Worm (Caenorhabditis elegans) whole organism, L4 larva: ENCODE results near the gene srh-34.

ENCODE experiments used
- D1046.2 ChIP-seq: fragments of 200-800 bp; sonication (Bioruptor generic); IDR thresholded peaks from 2 replicates; pipeline ENCODE4 v1.3.6; 2022; ENCODE audit warnings: missing genetic modification characterization, missing compliant biosample characterization
- F26F4.8 ChIP-seq: fragments of 200-800 bp; sonication (Bioruptor generic); conservative IDR thresholded peaks from 2 replicates; pipeline ENCODE4 v1.3.6; 2022; ENCODE audit warnings: missing genetic modification characterization, missing compliant biosample characterization
- R02D3.7 ChIP-seq: fragments of 150-350 bp; sonication (generic microtip); optimal IDR thresholded peaks from 3 replicates; lab custom pipeline; 2014; ENCODE audit warnings: missing biosample characterization, missing genetic modification characterization
- T26A8.4 ChIP-seq: fragments of 200-800 bp; sonication (Bioruptor generic); IDR thresholded peaks from 2 replicates; pipeline ENCODE4 v1.3.6; 2022; ENCODE audit warnings: missing genetic modification characterization, missing compliant biosample characterization
- Y5F2A.4 ChIP-seq: fragments of 200-800 bp; sonication (Bioruptor generic); optimal IDR thresholded peaks from 2 replicates; lab custom pipeline; 2018; ENCODE audit warnings: mild to moderate bottlenecking, missing genetic modification characterization, missing compliant biosample characterization
- ZK337.2 ChIP-seq: fragments of 200-800 bp; sonication (Bioruptor generic); IDR thresholded peaks from 2 replicates; pipeline ENCODE4 v1.3.6; 2022; ENCODE audit warnings: missing genetic modification reagents, missing genetic modification characterization, missing compliant biosample characterization
- aha-1 ChIP-seq: fragments of 150-350 bp; peaks from one replicate; lab custom pipeline; 2014; ENCODE audit warnings: missing biosample characterization, missing genetic modification characterization
- aly-2 ChIP-seq: sonication (generic microtip); optimal IDR thresholded peaks from 2 replicates; lab custom pipeline; 2018; ENCODE audit warnings: missing biosample characterization, missing genetic modification characterization
- daf-16 ChIP-seq, 3 experiments: sonication (generic microtip); optimal IDR thresholded peaks; 2 replicates each; lab custom pipeline; 2016 to 2017; ENCODE audit warnings: missing genetic modification characterization in 3 of 3, missing genetic modification reagents in 3 of 3, mild to moderate bottlenecking in 2 of 3, missing compliant biosample characterization in 2 of 3, missing biosample characterization in 1 of 3, moderate library complexity in 1 of 3
- dmd-6 ChIP-seq: fragments of 200-800 bp; sonication (Bioruptor generic); IDR thresholded peaks from 2 replicates; pipeline ENCODE4 v1.3.6; 2022; ENCODE audit warnings: missing genetic modification reagents, missing genetic modification characterization, missing compliant biosample characterization
- dmd-8 ChIP-seq: fragments of 200-800 bp; sonication (Bioruptor generic); IDR thresholded peaks from 2 replicates; pipeline ENCODE4 v1.3.6; 2022; ENCODE audit warnings: missing genetic modification characterization, missing compliant biosample characterization
- dpl-1 ChIP-seq: fragments of 150-350 bp; optimal IDR thresholded peaks from 2 replicates; lab custom pipeline; 2014; ENCODE audit warnings: missing biosample characterization, missing genetic modification reagents, missing genetic modification characterization
- dve-1 ChIP-seq: sonication (generic microtip); optimal IDR thresholded peaks from 2 replicates; lab custom pipeline; 2017; ENCODE audit warnings: antibody characterized with exemption, mild to moderate bottlenecking, missing genetic modification characterization, missing compliant biosample characterization; ENCODE audit not compliant: insufficient read depth
- fos-1 ChIP-seq: fragments of 150-350 bp; optimal IDR thresholded peaks from 2 replicates; lab custom pipeline; 2014; ENCODE audit warnings: missing biosample characterization, missing genetic modification characterization
- hlh-11 ChIP-seq: fragments of 200-800 bp; sonication (Bioruptor generic); optimal IDR thresholded peaks from 2 replicates; lab custom pipeline; 2018; ENCODE audit warnings: mild to moderate bottlenecking, missing genetic modification characterization, missing compliant biosample characterization
- hlh-30 ChIP-seq: sonication (generic microtip); optimal IDR thresholded peaks from 2 replicates; lab custom pipeline; 2017; ENCODE audit warnings: antibody characterized with exemption, mild to moderate bottlenecking, missing genetic modification characterization, missing compliant biosample characterization; ENCODE audit not compliant: insufficient read depth
- jun-1 ChIP-seq: fragments of 150-350 bp; optimal IDR thresholded peaks from 2 replicates; lab custom pipeline; 2014; ENCODE audit warnings: missing biosample characterization, missing genetic modification reagents, missing genetic modification characterization
- lim-7 ChIP-seq: fragments of 200-800 bp; sonication (Bioruptor generic); IDR thresholded peaks from 2 replicates; pipeline ENCODE4 v1.3.6; 2022; ENCODE audit warnings: missing genetic modification characterization, missing compliant biosample characterization
- lin-1 ChIP-seq: fragments of 200-800 bp; sonication (Bioruptor generic); IDR thresholded peaks from 2 replicates; pipeline ENCODE4 v1.3.6; 2022; ENCODE audit warnings: missing genetic modification reagents, missing genetic modification characterization, missing compliant biosample characterization
- mxl-3 ChIP-seq: fragments of 200-800 bp; sonication (Bioruptor generic); optimal IDR thresholded peaks from 2 replicates; lab custom pipeline; 2018; ENCODE audit warnings: mild to moderate bottlenecking, missing genetic modification characterization, missing compliant biosample characterization
- nhr-102 ChIP-seq: sonication (generic microtip); optimal IDR thresholded peaks from 2 replicates; lab custom pipeline; 2016; ENCODE audit warnings: mild to moderate bottlenecking, missing genetic modification characterization, moderate library complexity, missing compliant biosample characterization
- nhr-28 ChIP-seq: fragments of 150-350 bp; optimal IDR thresholded peaks from 2 replicates; lab custom pipeline; 2014; ENCODE audit warnings: missing biosample characterization, missing genetic modification characterization
- nhr-42 ChIP-seq: fragments of 200-800 bp; sonication (Bioruptor generic); IDR thresholded peaks from 2 replicates; pipeline ENCODE4 v1.3.6; 2022; ENCODE audit warnings: missing genetic modification characterization, missing compliant biosample characterization
- nhr-76 ChIP-seq: fragments of 150-350 bp; optimal IDR thresholded peaks from 2 replicates; lab custom pipeline; 2014; ENCODE audit warnings: missing biosample characterization, missing genetic modification characterization
- nhr-77 ChIP-seq: fragments of 150-350 bp; optimal IDR thresholded peaks from 2 replicates; lab custom pipeline; 2014; ENCODE audit warnings: missing biosample characterization, missing genetic modification characterization
- pha-4 ChIP-seq, 2 experiments: fragments of 150-350 bp in 1 of 2; fragments of 200-800 bp in 1 of 2; sonication (Bioruptor generic) in 1 of 2; IDR thresholded peaks in 1 of 2; optimal IDR thresholded peaks in 1 of 2; 2 replicates each; pipeline versions ENCODE4 v1.3.6 to Lab custom; 2014 to 2022; ENCODE audit warnings: missing genetic modification characterization in 2 of 2, missing genetic modification reagents in 2 of 2, missing biosample characterization in 1 of 2, missing compliant biosample characterization in 1 of 2
- php-3 ChIP-seq: fragments of 200-800 bp; sonication (Bioruptor generic); IDR thresholded peaks from 2 replicates; pipeline ENCODE4 v1.3.6; 2022; ENCODE audit warnings: missing genetic modification reagents, missing genetic modification characterization, missing compliant biosample characterization
- pqm-1 ChIP-seq: sonication (generic microtip); optimal IDR thresholded peaks from 2 replicates; lab custom pipeline; 2017; ENCODE audit warnings: missing biosample characterization, missing genetic modification characterization
- snpc-1.2 ChIP-seq: fragments of 200-800 bp; sonication (Bioruptor generic); IDR thresholded peaks from 2 replicates; pipeline ENCODE4 v1.3.6; 2022; ENCODE audit warnings: missing genetic modification reagents, missing genetic modification characterization, missing compliant biosample characterization
- unc-39 ChIP-seq: sonication (generic microtip); optimal IDR thresholded peaks from 2 replicates; lab custom pipeline; 2017; ENCODE audit warnings: missing biosample characterization, missing genetic modification characterization
- unc-62 ChIP-seq, 3 experiments: fragments of 150-350 bp in 1 of 3; sonication (generic microtip); optimal IDR thresholded peaks in 2 of 3; peaks in 1 of 3; 1 replicate in 1 of 3; 2 replicates in 2 of 3; lab custom pipeline; 2014 to 2017; ENCODE audit warnings: missing biosample characterization in 3 of 3, missing genetic modification characterization in 3 of 3, missing genetic modification reagents in 3 of 3, missing genotype in 1 of 3
- zip-2 ChIP-seq: fragments of 150-350 bp; optimal IDR thresholded peaks from 2 replicates; lab custom pipeline; 2014; ENCODE audit warnings: missing biosample characterization, missing genetic modification characterization

Gene srh-34

ce11 chrV:483289-483795 lies 36.9 kb upstream of the srh-34 start, which contains the start of gene nhr-130:
Gene nhr-130 (minus strand): TSS chrV:483339.
- peak; percentile 81 for TF ChIP-seq pqm-1 (tag; lab: Kevin White, UChicago)
- TF ChIP-seq dve-1 (tag; lab: Kevin White, UChicago): peak; percentile 65
- peak; percentile 91 for TF ChIP-seq nhr-28 (tag; lab: Kevin White, UChicago)
- TF ChIP-seq aha-1 (tag; lab: Kevin White, UChicago): peak; percentile 46
- TF ChIP-seq mxl-3: no peak
- no peak for TF ChIP-seq T26A8.4
- peak; percentile 80 for TF ChIP-seq php-3 (GFP tag; lab: Robert Waterston, UW)
- peak; percentile 57 for TF ChIP-seq dmd-6 (GFP tag; lab: Robert Waterston, UW)
- no peak for TF ChIP-seq daf-16 (GFP tag; optimal IDR thresholded peaks at IDR 0.05; lab: Kevin White, UChicago)
- TF ChIP-seq daf-16 (tag; optimal IDR thresholded peaks at IDR 0.05; lab: Kevin White, UChicago): peak; percentile 86
- TF ChIP-seq unc-39 (tag; lab: Kevin White, UChicago): no peak
- TF ChIP-seq hlh-11 (tag; lab: Kevin White, UChicago): peak; percentile 31
- no peak for TF ChIP-seq snpc-1.2 (GFP tag; lab: Robert Waterston, UW)
- peak; percentile 1 for TF ChIP-seq nhr-102 (tag; lab: Kevin White, UChicago)
- TF ChIP-seq nhr-77 (tag; lab: Kevin White, UChicago): peak; percentile 48
- no peak for TF ChIP-seq jun-1 (tag; lab: Kevin White, UChicago)

- 0 out of 2 replicates have a peak, but pooled peaks have one; percentile 24 for TF ChIP-seq dmd-6 (GFP tag; lab: Robert Waterston, UW)
- TF ChIP-seq ZK337.2: no peak
These were observed 36.4 kb upstream of the srh-34 start for ce11 chrV:482860-483259.

- TF ChIP-seq unc-62 (GFP tag; optimal IDR thresholded peaks at IDR 0.05 in 1 of 2; lab: Kevin White, UChicago) (peak in 1 of 2 experiments; percentile 97), unc-62 (tag; optimal IDR thresholded peaks at IDR 0.05; lab: Kevin White, UChicago) (no peak), aha-1 (tag; lab: Kevin White, UChicago) (peak; percentile 38), dmd-6 (GFP tag; lab: Robert Waterston, UW) (peak; percentile 60), dpl-1 (GFP tag; lab: Kevin White, UChicago) (no peak)
These were observed 32.6 kb upstream of the srh-34 start for ce11 chrV:479046-479445.

- no peak for TF ChIP-seq R02D3.7 (tag; lab: Kevin White, UChicago)
- TF ChIP-seq nhr-42 (GFP tag; lab: Robert Waterston, UW): no peak
- 0 out of 2 replicates have a peak, but pooled peaks have one; percentile 12 for TF ChIP-seq lin-1 (GFP tag; lab: Robert Waterston, UW)
- peak; percentile 24 for TF ChIP-seq nhr-77 (tag; lab: Kevin White, UChicago)
- no peak for TF ChIP-seq daf-16 (GFP tag; optimal IDR thresholded peaks at IDR 0.05; lab: Kevin White, UChicago)
- peak; percentile 63 for TF ChIP-seq daf-16 (tag; optimal IDR thresholded peaks at IDR 0.05; lab: Kevin White, UChicago)
- no peak for TF ChIP-seq aly-2 (tag; lab: Kevin White, UChicago)
- TF ChIP-seq lim-7 (GFP tag; lab: Robert Waterston, UW): no peak
- TF ChIP-seq nhr-76 (tag; lab: Kevin White, UChicago): no peak
- no peak for TF ChIP-seq D1046.2 (GFP tag; lab: Robert Waterston, UW)
- peak; percentile 50 for TF ChIP-seq hlh-11 (tag; lab: Kevin White, UChicago)
- TF ChIP-seq nhr-28 (tag; lab: Kevin White, UChicago): peak; percentile 91
- no peak for TF ChIP-seq F26F4.8 (GFP tag; lab: Robert Waterston, UW)
- TF ChIP-seq Y5F2A.4 (GFP tag; lab: Kevin White, UChicago): no peak
- TF ChIP-seq dve-1 (tag; lab: Kevin White, UChicago): peak; percentile 36
- no peak for TF ChIP-seq dmd-8
- TF ChIP-seq mxl-3: no peak
- TF ChIP-seq zip-2 (tag; lab: Kevin White, UChicago): no peak
- TF ChIP-seq dmd-6 (GFP tag; lab: Robert Waterston, UW): peak; percentile 87
- no peak for TF ChIP-seq pha-4 (GFP tag; IDR thresholded peaks at IDR 0.05; lab: Robert Waterston, UW)
- no peak for TF ChIP-seq pha-4 (tag; optimal IDR thresholded peaks at IDR 0.05; lab: Kevin White, UChicago)
- peak; percentile 68 for TF ChIP-seq pqm-1 (tag; lab: Kevin White, UChicago)
- TF ChIP-seq hlh-30 (tag; lab: Kevin White, UChicago): no peak
- no peak for TF ChIP-seq fos-1 (tag; lab: Kevin White, UChicago)
- TF ChIP-seq, all 104 proteins: peak for 8
These were observed 31.3 kb upstream of the srh-34 start, which contains the start of gene nhr-55 for ce11 chrV:477664-478212. Gene nhr-55 (plus strand): TSS chrV:478162.
